Worm (Caenorhabditis elegans): ENCODE results near the gene Y57G11B.8.
A peak's percentile ranks its signal among the peaks of the same experiment; 100 is the strongest.

The Y57G11B.8 gene

DNA sequence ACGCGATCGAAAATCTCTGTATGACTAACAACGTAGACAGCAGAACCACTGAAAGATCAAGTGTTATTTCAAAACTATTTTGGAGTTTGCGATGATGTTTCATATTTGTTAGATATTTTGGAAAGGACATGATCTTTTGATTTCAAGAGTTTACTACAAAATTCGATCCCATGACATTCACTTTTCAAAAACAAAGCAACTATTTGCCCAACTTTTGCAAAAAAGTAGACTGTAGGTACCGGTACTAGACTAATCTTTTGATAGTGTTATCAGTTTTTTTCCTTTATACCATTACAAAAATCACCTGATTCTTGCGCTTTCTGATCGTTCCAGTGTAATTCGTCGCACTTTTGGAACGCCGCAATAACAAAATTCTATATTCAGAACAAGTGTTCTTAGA, 41.5 kb upstream of the Y57G11B.8 start:
- TF ChIP-seq pha-4 (tag; optimal IDR thresholded peaks at IDR 0.05) (peak; percentile 2), jun-1 (tag; optimal IDR thresholded peaks at IDR 0.05) (no peak), fkh-2 (tag; optimal IDR thresholded peaks at IDR 0.05) (no peak), unc-62 (GFP tag; optimal IDR thresholded peaks at IDR 0.05) (no peak), elt-2 (tag; optimal IDR thresholded peaks at IDR 0.05) (peak; percentile 41), ztf-11 (tag; optimal IDR thresholded peaks at IDR 0.05) (no peak)

DNA sequence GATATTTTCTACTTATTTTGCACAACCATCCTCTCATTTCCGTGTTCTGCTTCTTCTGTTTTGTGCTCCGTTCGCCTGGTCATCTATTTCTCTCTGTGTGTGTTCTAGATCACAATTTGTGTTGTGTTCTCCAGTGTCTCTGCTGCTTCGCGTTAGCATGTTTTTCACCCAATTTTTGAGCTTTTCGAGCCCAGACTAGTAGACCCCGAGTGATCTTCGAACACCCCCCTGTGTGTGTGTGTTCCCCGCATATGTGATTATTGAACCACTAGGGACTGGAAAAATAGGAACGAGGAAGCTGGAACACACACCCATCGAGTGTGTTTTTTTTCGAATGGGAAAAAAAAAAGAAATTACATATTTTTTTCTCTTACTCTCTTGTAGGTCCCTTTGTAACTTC, 40.1 kb upstream of the Y57G11B.8 start:
- no peak for TF ChIP-seq ceh-16 (tag; optimal IDR thresholded peaks at IDR 0.05)
- TF ChIP-seq ama-1 (optimal IDR thresholded peaks at IDR 0.05) = peak; percentile 8
- no peak for TF ChIP-seq lsy-12 (tag; optimal IDR thresholded peaks at IDR 0.05)
- no peak for TF ChIP-seq tbx-2 (tag; optimal IDR thresholded peaks at IDR 0.05)
- no peak for TF ChIP-seq ztf-4 (tag; optimal IDR thresholded peaks at IDR 0.05)
- no peak for TF ChIP-seq unc-62 (GFP tag; optimal IDR thresholded peaks at IDR 0.05)
- no peak for TF ChIP-seq ceh-9 (tag; optimal IDR thresholded peaks at IDR 0.05)

DNA sequence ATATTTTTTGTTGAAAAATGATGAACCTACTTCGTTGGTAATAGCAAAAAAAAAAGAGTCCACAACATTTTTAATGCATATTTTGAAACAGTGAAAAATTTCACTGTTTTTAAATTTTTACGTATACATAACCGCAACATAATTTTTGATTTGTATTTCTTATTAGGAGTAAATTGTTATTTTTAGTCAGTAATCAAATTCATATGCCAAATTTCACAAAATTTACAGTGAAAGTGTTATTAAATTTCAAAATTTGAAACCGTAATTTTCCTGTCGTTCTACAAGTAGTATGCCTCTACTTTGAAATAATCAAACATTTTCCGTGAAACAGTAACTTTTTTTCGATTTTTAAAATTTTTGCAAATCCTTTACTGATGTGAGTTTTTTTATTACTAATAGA, 39.5 kb upstream of the Y57G11B.8 start:
- TF ChIP-seq tbx-2 (tag; optimal IDR thresholded peaks at IDR 0.05) (no peak), nhr-23 (tag; optimal IDR thresholded peaks at IDR 0.05) (no peak), nhr-43 (tag; optimal IDR thresholded peaks at IDR 0.05; ENCODE audit: poor library complexity, severe bottlenecking) (no peak), elt-2 (tag; optimal IDR thresholded peaks at IDR 0.05) (no peak), nhr-76 (tag; optimal IDR thresholded peaks at IDR 0.05) (no peak), lin-39 (tag; optimal IDR thresholded peaks at IDR 0.05) (no peak), ZK546.5 (tag; optimal IDR thresholded peaks at IDR 0.05) (no peak), elt-1 (tag; optimal IDR thresholded peaks at IDR 0.05) (no peak), egl-5 (tag; optimal IDR thresholded peaks at IDR 0.05) (no peak), fos-1 (tag; optimal IDR thresholded peaks at IDR 0.05) (no peak), unc-62 (GFP tag; optimal IDR thresholded peaks at IDR 0.05) (no peak)

DNA sequence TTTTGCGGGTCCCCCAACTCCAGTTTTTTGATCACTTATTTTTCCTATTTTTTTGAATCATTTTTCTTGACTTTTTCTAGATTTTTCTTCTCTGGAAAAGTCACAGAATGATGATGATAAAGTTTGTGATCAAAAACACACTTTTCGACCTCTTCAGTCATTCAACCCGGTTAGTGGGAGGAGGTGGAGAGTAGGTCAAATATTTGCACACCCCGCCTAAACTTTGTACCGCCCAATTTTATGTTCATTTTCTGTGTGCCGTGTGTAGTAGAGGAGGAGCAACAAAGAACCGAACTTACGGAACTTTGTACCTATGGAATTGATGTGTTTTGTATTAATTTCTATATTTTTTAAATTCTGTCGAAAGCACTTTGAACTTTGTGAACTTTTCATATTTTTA, 39.0 kb upstream of the Y57G11B.8 start:
- TF ChIP-seq unc-39 (tag; optimal IDR thresholded peaks at IDR 0.05) = no peak
- no peak for TF ChIP-seq nhr-43 (tag; optimal IDR thresholded peaks at IDR 0.05; ENCODE audit: poor library complexity, severe bottlenecking)
- TF ChIP-seq elt-2 (tag; optimal IDR thresholded peaks at IDR 0.05) = peak; percentile 31
- TF ChIP-seq nhr-67 (tag; optimal IDR thresholded peaks at IDR 0.05) = no peak
- TF ChIP-seq ama-1 (optimal IDR thresholded peaks at IDR 0.05) = peak; percentile 23
- no peak for TF ChIP-seq zag-1 (tag; optimal IDR thresholded peaks at IDR 0.05)
- TF ChIP-seq pha-4 (tag; optimal IDR thresholded peaks at IDR 0.05) = peak; percentile 59

DNA sequence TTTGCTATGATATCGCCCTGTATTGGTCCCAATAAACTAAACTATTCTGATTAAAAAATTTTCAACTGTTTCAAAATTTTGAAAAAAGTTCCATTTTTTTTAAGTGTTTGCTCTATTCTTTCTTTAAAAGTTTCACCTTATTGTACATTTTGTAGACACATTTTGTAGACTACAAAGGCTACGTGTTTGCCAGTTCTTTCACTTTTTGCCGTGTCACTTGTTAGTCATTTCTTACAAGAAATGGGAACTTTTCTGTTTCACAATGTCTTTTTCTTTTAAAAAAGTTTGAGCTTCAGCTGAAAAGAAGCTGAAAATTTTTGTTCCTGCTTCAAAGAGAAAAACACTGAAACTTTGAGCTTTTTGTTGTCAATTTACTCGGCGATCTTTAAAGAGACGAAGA, 38.6 kb upstream of the Y57G11B.8 start:
- TF ChIP-seq nhr-237 (tag; optimal IDR thresholded peaks at IDR 0.05) (no peak), tbx-2 (tag; optimal IDR thresholded peaks at IDR 0.05) (no peak), daf-12 (tag; optimal IDR thresholded peaks at IDR 0.05) (no peak), skn-1 (tag; optimal IDR thresholded peaks at IDR 0.05) (no peak), nhr-23 (tag; optimal IDR thresholded peaks at IDR 0.05) (no peak), elt-2 (tag; optimal IDR thresholded peaks at IDR 0.05) (no peak), lin-39 (tag; optimal IDR thresholded peaks at IDR 0.05) (no peak), unc-62 (GFP tag; optimal IDR thresholded peaks at IDR 0.05) (no peak), fkh-2 (tag; optimal IDR thresholded peaks at IDR 0.05) (no peak), aly-2 (tag; optimal IDR thresholded peaks at IDR 0.05) (no peak), nhr-76 (tag; optimal IDR thresholded peaks at IDR 0.05) (no peak), nhr-12 (tag; optimal IDR thresholded peaks at IDR 0.05) (no peak), nhr-43 (tag; optimal IDR thresholded peaks at IDR 0.05; ENCODE audit: poor library complexity, severe bottlenecking) (no peak)

DNA sequence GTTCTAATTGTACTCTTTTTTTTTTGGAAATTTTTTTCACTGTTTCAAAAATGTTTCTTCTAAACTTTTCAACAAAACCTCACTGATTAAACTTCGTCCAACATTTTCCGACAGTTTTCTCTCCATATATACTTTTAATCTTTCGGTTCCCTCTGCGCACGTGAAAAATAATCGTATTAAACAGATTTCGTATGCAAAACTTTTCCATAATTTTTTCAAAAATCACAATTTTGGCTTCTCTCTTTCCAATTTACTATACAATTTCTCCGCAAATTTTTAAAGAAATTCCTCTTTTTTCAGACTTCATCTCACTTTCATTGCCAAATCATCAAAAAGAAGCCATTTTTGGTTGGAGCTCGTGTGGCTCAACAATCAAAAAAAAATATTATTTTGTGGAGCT, 37.8 kb upstream of the Y57G11B.8 start, which contains the start of gene dmd-6:
TSS of gene dmd-6 (plus strand) at position 301 of the 400 bp plus-strand sequence.
- TF ChIP-seq pqm-1 (tag; optimal IDR thresholded peaks at IDR 0.05) (no peak), nhr-43 (tag; optimal IDR thresholded peaks at IDR 0.05; ENCODE audit: poor library complexity, severe bottlenecking) (no peak), ZK546.5 (tag; optimal IDR thresholded peaks at IDR 0.05) (no peak), lin-39 (tag; optimal IDR thresholded peaks at IDR 0.05) (no peak), ztf-11 (tag; optimal IDR thresholded peaks at IDR 0.05) (no peak), jun-1 (tag; optimal IDR thresholded peaks at IDR 0.05) (no peak), ceh-82 (tag; optimal IDR thresholded peaks at IDR 0.05) (no peak), nfya-1 (tag; optimal IDR thresholded peaks at IDR 0.05; ENCODE audit: insufficient read depth) (no peak), mml-1 (tag; optimal IDR thresholded peaks at IDR 0.05) (no peak), fos-1 (tag; optimal IDR thresholded peaks at IDR 0.05) (no peak), unc-39 (tag; optimal IDR thresholded peaks at IDR 0.05) (no peak), R02D3.7 (tag; optimal IDR thresholded peaks at IDR 0.05) (no peak), lin-15B (tag; optimal IDR thresholded peaks at IDR 0.05) (no peak), elt-2 (tag; optimal IDR thresholded peaks at IDR 0.05) (no peak), lsy-12 (tag; optimal IDR thresholded peaks at IDR 0.05) (no peak), aly-2 (tag; optimal IDR thresholded peaks at IDR 0.05) (no peak), nhr-12 (tag; optimal IDR thresholded peaks at IDR 0.05) (no peak), zag-1 (tag; optimal IDR thresholded peaks at IDR 0.05) (no peak), ztf-4 (tag; optimal IDR thresholded peaks at IDR 0.05) (no peak)

All from whole organism, L3 larva.